Worm (Caenorhabditis elegans) whole organism, young adult: ENCODE results near the gene ugt-63.

ENCODE experiments used
- C17E4.6 ChIP-seq: fragments of 200-800 bp; sonication (Bioruptor generic); IDR thresholded peaks from 2 replicates; pipeline ENCODE4 v1.3.6; 2022; ENCODE audit warnings: missing genetic modification reagents, missing genetic modification characterization, missing compliant biosample characterization
- F23B12.7 ChIP-seq: sonication (generic microtip); optimal IDR thresholded peaks from 2 replicates; lab custom pipeline; 2017; ENCODE audit warnings: missing genetic modification characterization, mild to moderate bottlenecking, missing compliant biosample characterization, antibody characterized with exemption, moderate library complexity; ENCODE audit not compliant: insufficient read depth
- F55B11.4 ChIP-seq: sonication (generic microtip); optimal IDR thresholded peaks from 2 replicates; lab custom pipeline; 2016; ENCODE audit warnings: missing compliant biosample characterization, missing genetic modification characterization, borderline replicate concordance; ENCODE audit not compliant: insufficient read depth
- F57C9.4 ChIP-seq: sonication (generic microtip); optimal IDR thresholded peaks from 2 replicates; lab custom pipeline; 2017; ENCODE audit warnings: mild to moderate bottlenecking, missing genetic modification characterization, missing compliant biosample characterization
- K12H6.12 ChIP-seq: fragments of 200-800 bp; sonication (Bioruptor generic); optimal IDR thresholded peaks from 2 replicates; lab custom pipeline; 2018; ENCODE audit warnings: mild to moderate bottlenecking, missing genetic modification characterization, missing compliant biosample characterization
- T26A5.8 ChIP-seq: sonication (generic microtip); optimal IDR thresholded peaks from 2 replicates; lab custom pipeline; 2016; ENCODE audit warnings: missing genetic modification characterization, missing compliant biosample characterization
- Y53F4B.3 ChIP-seq: fragments of 200-800 bp; sonication (Bioruptor generic); IDR thresholded peaks from 2 replicates; pipeline ENCODE4 v1.3.6; 2022; ENCODE audit warnings: missing genetic modification reagents, missing genetic modification characterization, missing compliant biosample characterization
- ZK185.1 ChIP-seq: sonication (generic microtip); optimal IDR thresholded peaks from 2 replicates; lab custom pipeline; 2016; ENCODE audit warnings: mild to moderate bottlenecking, missing genetic modification characterization, missing compliant biosample characterization; ENCODE audit not compliant: poor library complexity, severe bottlenecking
- akir-1 ChIP-seq: fragments of 200-800 bp; sonication (Bioruptor generic); optimal IDR thresholded peaks from 2 replicates; lab custom pipeline; 2018; ENCODE audit warnings: mild to moderate bottlenecking, missing genetic modification characterization, moderate library complexity, missing compliant biosample characterization
- aptf-2 ChIP-seq: fragments of 200-800 bp; sonication (Bioruptor generic); conservative IDR thresholded peaks from 2 replicates; pipeline ENCODE4 v1.3.6; 2022; ENCODE audit warnings: missing genetic modification reagents, missing genetic modification characterization, missing compliant biosample characterization
- attf-5 ChIP-seq: fragments of 200-800 bp; sonication (Bioruptor generic); optimal IDR thresholded peaks from 2 replicates; lab custom pipeline; 2018; ENCODE audit warnings: mild to moderate bottlenecking, missing genetic modification characterization, missing compliant biosample characterization
- bed-1 ChIP-seq: fragments of 200-800 bp; sonication (Bioruptor generic); IDR thresholded peaks from 2 replicates; pipeline ENCODE4 v1.3.6; 2022; ENCODE audit warnings: missing genetic modification reagents, missing genetic modification characterization, missing compliant biosample characterization
- bed-2 ChIP-seq: fragments of 200-800 bp; sonication (Bioruptor generic); IDR thresholded peaks from 2 replicates; pipeline ENCODE4 v1.3.6; 2022; ENCODE audit warnings: missing genetic modification reagents, missing genetic modification characterization, missing compliant biosample characterization
- cebp-1 ChIP-seq, 2 experiments: fragments of 200-800 bp in 1 of 2; sonication (Bioruptor generic) in 1 of 2; sonication (generic microtip) in 1 of 2; IDR thresholded peaks in 1 of 2; optimal IDR thresholded peaks in 1 of 2; 2 replicates each; pipeline versions ENCODE4 v1.3.6 to Lab custom; 2017 to 2022; ENCODE audit warnings: missing compliant biosample characterization in 2 of 2, missing genetic modification characterization in 2 of 2, mild to moderate bottlenecking in 1 of 2, missing genetic modification reagents in 1 of 2, moderate library complexity in 1 of 2
- chd-7 ChIP-seq: sonication (generic microtip); optimal IDR thresholded peaks from 2 replicates; lab custom pipeline; 2016; ENCODE audit warnings: mild to moderate bottlenecking, missing genetic modification characterization, moderate library complexity, missing compliant biosample characterization
- dpff-1 ChIP-seq: sonication (generic microtip); optimal IDR thresholded peaks from 2 replicates; lab custom pipeline; 2017; ENCODE audit warnings: mild to moderate bottlenecking, missing genetic modification characterization, missing compliant biosample characterization
- egrh-3 ChIP-seq: fragments of 200-800 bp; sonication (Bioruptor generic); IDR thresholded peaks from 2 replicates; pipeline ENCODE4 v1.3.6; 2022; ENCODE audit warnings: missing genetic modification reagents, missing genetic modification characterization, missing compliant biosample characterization
- fkh-3 ChIP-seq: sonication (generic microtip); optimal IDR thresholded peaks from 2 replicates; lab custom pipeline; 2016; ENCODE audit warnings: mild to moderate bottlenecking, missing genetic modification characterization, missing compliant biosample characterization
- gei-17 ChIP-seq: fragments of 200-800 bp; sonication (Bioruptor generic); optimal IDR thresholded peaks from 2 replicates; lab custom pipeline; 2018; ENCODE audit warnings: mild to moderate bottlenecking, missing genetic modification characterization, missing compliant biosample characterization
- him-1 ChIP-seq: sonication (generic microtip); optimal IDR thresholded peaks from 2 replicates; lab custom pipeline; 2016; ENCODE audit warnings: missing genotype, missing genetic modification reagents, missing genetic modification characterization, missing compliant biosample characterization
- hmg-1.2 ChIP-seq: fragments of 200-800 bp; sonication (Bioruptor generic); IDR thresholded peaks from 2 replicates; pipeline ENCODE4 v1.3.6; 2022; ENCODE audit warnings: missing genetic modification reagents, missing genetic modification characterization, missing compliant biosample characterization
- lin-35 ChIP-seq, 3 experiments: fragments of 150-350 bp in 2 of 3; sonication (generic microtip) in 1 of 3; optimal IDR thresholded peaks; 2 replicates each; lab custom pipeline; 2014 to 2018; ENCODE audit warnings: missing biosample characterization in 3 of 3, missing genetic modification characterization in 3 of 3, missing genetic modification reagents in 3 of 3
- lin-40 ChIP-seq: sonication (generic microtip); optimal IDR thresholded peaks from 2 replicates; lab custom pipeline; 2016; ENCODE audit warnings: missing genetic modification characterization, mild to moderate bottlenecking, missing compliant biosample characterization, missing genotype, missing genetic modification reagents
- lin-54 ChIP-seq: fragments of 200-800 bp; sonication (Bioruptor generic); optimal IDR thresholded peaks from 2 replicates; lab custom pipeline; 2018; ENCODE audit warnings: mild to moderate bottlenecking, missing genetic modification characterization, missing compliant biosample characterization
- lir-1 ChIP-seq: fragments of 200-800 bp; sonication (Bioruptor generic); conservative IDR thresholded peaks from 2 replicates; pipeline ENCODE4 v1.3.6; 2022; ENCODE audit warnings: missing genetic modification reagents, missing genetic modification characterization, missing compliant biosample characterization
- lsy-27 ChIP-seq: sonication (generic microtip); optimal IDR thresholded peaks from 2 replicates; lab custom pipeline; 2017; ENCODE audit warnings: missing genetic modification characterization, mild to moderate bottlenecking, missing compliant biosample characterization, antibody characterized with exemption, missing genotype, borderline replicate concordance; ENCODE audit not compliant: insufficient read depth
- madf-6 ChIP-seq: fragments of 200-800 bp; sonication (Bioruptor generic); IDR thresholded peaks from 2 replicates; pipeline ENCODE4 v1.3.6; 2022; ENCODE audit warnings: missing genetic modification reagents, missing genetic modification characterization, missing compliant biosample characterization
- madf-8 ChIP-seq: fragments of 200-800 bp; sonication (Bioruptor generic); conservative IDR thresholded peaks from 2 replicates; pipeline ENCODE4 v1.3.6; 2022; ENCODE audit warnings: missing genetic modification reagents, missing genetic modification characterization, missing compliant biosample characterization
- mxl-1 ChIP-seq: sonication (generic microtip); optimal IDR thresholded peaks from 2 replicates; lab custom pipeline; 2016; ENCODE audit warnings: missing genetic modification characterization, missing compliant biosample characterization
- nhr-80 ChIP-seq: sonication (generic microtip); optimal IDR thresholded peaks from 2 replicates; lab custom pipeline; 2016; ENCODE audit warnings: missing genetic modification characterization, missing compliant biosample characterization
- rpc-1 ChIP-seq, 2 experiments: fragments of 150-350 bp in 1 of 2; sonication (generic microtip) in 1 of 2; optimal IDR thresholded peaks; 2 replicates each; lab custom pipeline; 2014 to 2018; ENCODE audit warnings: missing biosample characterization in 1 of 2, missing genetic modification characterization in 1 of 2, missing genetic modification reagents in 1 of 2, missing genotype in 1 of 2
- snpc-3.4 ChIP-seq: sonication (generic microtip); optimal IDR thresholded peaks from 2 replicates; lab custom pipeline; 2017; ENCODE audit warnings: missing genetic modification characterization, mild to moderate bottlenecking, missing compliant biosample characterization, antibody characterized with exemption, moderate library complexity, missing genotype, missing genetic modification reagents
- tbp1 ChIP-seq: fragments of 200-800 bp; sonication (Bioruptor generic); optimal IDR thresholded peaks from 2 replicates; lab custom pipeline; 2018; ENCODE audit warnings: mild to moderate bottlenecking, missing genetic modification characterization, missing compliant biosample characterization
- xnd-1 ChIP-seq: sonication (generic microtip); optimal IDR thresholded peaks from 2 replicates; lab custom pipeline; 2016; ENCODE audit warnings: missing genotype, missing genetic modification reagents, missing genetic modification characterization, missing compliant biosample characterization
- ztf-25 ChIP-seq: fragments of 200-800 bp; sonication (Bioruptor generic); IDR thresholded peaks from 2 replicates; pipeline ENCODE4 v1.3.6; 2022; ENCODE audit warnings: missing genetic modification reagents, missing genetic modification characterization, missing compliant biosample characterization
- ztf-28 ChIP-seq: fragments of 200-800 bp; sonication (Bioruptor generic); IDR thresholded peaks from 2 replicates; pipeline ENCODE4 v1.3.6; 2022; ENCODE audit warnings: missing genetic modification reagents, missing genetic modification characterization, missing compliant biosample characterization
- ztf-6 ChIP-seq: fragments of 200-800 bp; sonication (Bioruptor generic); IDR thresholded peaks from 2 replicates; pipeline ENCODE4 v1.3.6; 2022; ENCODE audit warnings: missing genetic modification reagents, missing genetic modification characterization, missing compliant biosample characterization

The ugt-63 gene

DNA sequence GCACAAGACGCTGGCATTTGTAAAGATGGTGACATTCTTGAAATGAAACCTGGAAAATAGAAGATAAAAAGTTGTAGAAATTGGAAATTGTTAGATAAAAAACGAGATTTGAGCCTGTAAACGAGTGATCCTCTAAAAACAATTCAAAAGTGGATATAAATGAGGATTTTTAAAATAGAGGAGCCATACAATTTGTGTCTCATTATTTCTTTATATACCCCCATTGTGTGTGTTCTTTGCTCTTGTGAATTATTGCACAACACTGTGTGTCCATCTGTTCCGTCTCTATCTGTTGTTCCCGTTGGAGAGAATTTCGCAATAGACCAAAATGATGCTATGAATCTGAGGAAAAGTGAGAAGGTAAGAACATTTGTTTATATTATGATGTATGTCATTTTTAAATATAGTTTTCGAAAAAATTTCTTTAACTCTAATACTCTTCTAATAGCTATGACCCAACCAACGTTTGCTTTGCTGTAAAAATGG lies 23.6 kb downstream of the ugt-63 start, which contains the start of gene Y58A7A.5:
TSS of gene Y58A7A.5 (minus strand) at position 51 of the 486 bp plus-strand sequence.
- TF ChIP-seq cebp-1 (GFP tag; IDR thresholded peaks at IDR 0.05; lab: Robert Waterston, UW) = peak; percentile 94
- peak; percentile 99 for TF ChIP-seq cebp-1 (tag; optimal IDR thresholded peaks at IDR 0.05; lab: Kevin White, UChicago)
- peak; percentile 16 for TF ChIP-seq attf-5
- no peak for TF ChIP-seq ztf-25 (GFP tag; lab: Robert Waterston, UW)
- TF ChIP-seq lir-1 (GFP tag; lab: Robert Waterston, UW) = no peak
- no peak for TF ChIP-seq tbp1 (GFP tag; lab: Kevin White, UChicago)
- no peak for TF ChIP-seq bed-1 (GFP tag; lab: Robert Waterston, UW)
- peak; percentile 9 for TF ChIP-seq nhr-80

DNA sequence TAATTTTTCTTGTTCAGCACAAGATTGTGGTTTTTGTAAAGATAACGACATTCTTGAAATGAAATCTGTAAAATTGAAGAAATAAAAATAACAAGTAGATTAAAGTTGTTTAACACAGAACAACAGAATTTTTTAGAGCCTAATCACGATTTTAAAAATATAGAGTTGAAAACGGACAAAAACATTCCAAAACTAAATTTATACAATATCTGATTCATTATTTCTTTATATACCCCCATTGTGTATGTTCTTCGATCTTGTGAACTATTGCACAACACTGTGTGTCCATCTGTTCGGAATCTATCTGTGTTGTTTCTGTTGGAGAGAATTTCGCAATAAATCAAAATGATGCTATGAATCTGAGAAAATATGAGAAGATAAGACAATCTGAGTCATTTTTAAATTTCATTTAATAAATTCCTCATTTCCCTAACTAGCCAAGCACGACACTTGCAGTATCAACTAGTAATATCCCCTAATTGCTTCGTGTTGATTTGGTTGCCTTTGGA lies 25.6 kb downstream of the ugt-63 start, which contains the start of gene Y58A7A.4:
TSS of gene Y58A7A.4 (minus strand) at position 51 of the 509 bp plus-strand sequence.
- TF ChIP-seq him-1 (tag; lab: Kevin White, UChicago) (no peak), ZK185.1 (tag; lab: Kevin White, UChicago) (no peak), cebp-1 (GFP tag; IDR thresholded peaks at IDR 0.05; lab: Robert Waterston, UW) (peak; percentile 68; the same call in 1 of the 2 replicates), cebp-1 (tag; optimal IDR thresholded peaks at IDR 0.05; lab: Kevin White, UChicago) (peak; percentile 90), rpc-1 (optimal IDR thresholded peaks at IDR 0.05; lab: Kevin White, UChicago) (no peak), rpc-1 (tag; optimal IDR thresholded peaks at IDR 0.05; lab: Kevin White, UChicago) (no peak), madf-6 (no peak), lsy-27 (tag; lab: Kevin White, UChicago) (no peak), ztf-28 (GFP tag; lab: Robert Waterston, UW) (no peak)
- TF ChIP-seq, all 124 proteins: peak for 1

DNA sequence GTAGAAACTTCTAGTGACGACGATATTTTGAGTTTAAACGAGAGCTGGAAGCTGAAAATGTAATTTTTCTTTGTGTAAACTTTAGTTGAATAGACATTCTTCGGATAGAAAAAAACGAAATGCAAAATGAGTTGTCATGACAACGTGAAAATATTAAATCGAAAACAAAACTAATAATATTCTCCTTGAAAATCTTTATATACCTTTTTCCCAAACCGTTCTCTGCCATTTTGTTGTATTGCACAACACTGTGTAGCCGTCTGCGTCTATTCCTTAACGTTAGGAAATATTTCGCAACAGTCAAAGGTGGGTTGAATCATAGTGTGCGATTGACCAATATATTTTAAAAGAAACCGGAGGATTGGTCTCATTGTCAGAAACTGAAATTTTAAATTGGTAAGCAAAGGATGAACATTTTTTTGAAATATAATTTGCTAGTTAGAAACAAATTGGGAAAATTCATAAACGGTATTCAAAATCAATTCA lies 29.7 kb downstream of the ugt-63 start, which contains the start of gene Y58A7A.3:
TSS of gene Y58A7A.3 (minus strand) at position 51 of the 486 bp plus-strand sequence.
- no peak for TF ChIP-seq xnd-1 (tag; lab: Kevin White, UChicago)
- no peak for TF ChIP-seq T26A5.8 (tag; lab: Kevin White, UChicago)
- TF ChIP-seq attf-5 = peak; percentile 88
- TF ChIP-seq K12H6.12 = peak; percentile 6
- peak; percentile 8 for TF ChIP-seq lin-40 (tag; lab: Kevin White, UChicago)
- TF ChIP-seq lin-54 = peak; percentile 12
- TF ChIP-seq madf-6 = no peak
- TF ChIP-seq dpff-1 (tag; lab: Kevin White, UChicago) = no peak
- TF ChIP-seq nhr-80 = peak; percentile 69
- peak; percentile 99 for TF ChIP-seq cebp-1 (GFP tag; IDR thresholded peaks at IDR 0.05; lab: Robert Waterston, UW)
- TF ChIP-seq cebp-1 (tag; optimal IDR thresholded peaks at IDR 0.05; lab: Kevin White, UChicago) = peak; percentile 99
- TF ChIP-seq madf-8 (GFP tag; lab: Robert Waterston, UW) = no peak
- TF ChIP-seq mxl-1 (tag; lab: Kevin White, UChicago) = no peak
- no peak for TF ChIP-seq F55B11.4 (tag; lab: Kevin White, UChicago)
- no peak for TF ChIP-seq aptf-2
- TF ChIP-seq lir-1 (GFP tag; lab: Robert Waterston, UW) = no peak
- TF ChIP-seq F57C9.4 = no peak
- TF ChIP-seq C17E4.6 = no peak
- TF ChIP-seq hmg-1.2 = peak; percentile 72; the same call in 1 of the 2 replicates
- TF ChIP-seq chd-7 (tag; lab: Kevin White, UChicago) = no peak

DNA sequence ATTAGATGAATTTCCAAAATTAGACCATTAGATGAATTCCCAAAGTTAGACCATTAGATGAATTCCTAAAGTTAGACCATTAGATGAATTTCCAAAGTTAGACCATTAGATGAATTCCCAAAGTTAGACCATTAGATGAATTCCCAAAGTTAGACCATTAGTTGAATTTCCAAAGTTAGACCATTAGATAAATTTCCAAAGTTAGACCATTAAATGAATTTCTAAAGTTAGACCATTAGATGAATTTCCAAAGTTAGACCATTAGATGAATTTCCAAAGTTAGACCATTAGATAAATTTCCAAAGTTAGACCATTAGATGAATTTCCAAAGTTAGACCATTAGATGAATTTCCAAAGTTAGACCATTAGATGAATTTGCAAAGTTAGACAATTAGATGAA lies 35.2 kb downstream of the ugt-63 start:
- TF ChIP-seq egrh-3 = peak; percentile 83
- TF ChIP-seq, all 124 proteins: peak for 1; not testable (repeated sequence) for 123

DNA sequence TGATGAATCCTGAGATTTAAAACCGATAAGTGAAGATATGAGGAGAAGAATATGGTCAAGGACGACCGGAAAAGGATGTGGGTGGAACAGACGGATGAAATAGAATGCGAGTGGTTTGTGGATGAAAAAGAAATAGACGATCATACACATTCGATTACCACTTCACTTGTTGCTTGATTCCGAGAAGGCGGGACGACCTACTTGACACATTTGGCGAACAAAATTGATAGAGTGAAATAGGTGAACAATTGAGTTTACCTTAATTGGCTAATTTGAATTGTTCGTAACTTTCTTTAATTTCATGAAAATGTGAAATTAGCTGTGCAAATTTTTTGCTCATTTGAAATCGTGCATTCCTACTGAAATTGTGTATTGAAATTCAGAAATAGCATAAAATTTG lies 38.5 kb downstream of the ugt-63 start, which contains the start of gene Y58A7A.2:
TSS of gene Y58A7A.2 (minus strand) at position 101 of the 400 bp plus-strand sequence.
- no peak for TF ChIP-seq akir-1 (GFP tag; lab: Kevin White, UChicago)
- no peak for TF ChIP-seq madf-6
- no peak for TF ChIP-seq ztf-6 (GFP tag; lab: Robert Waterston, UW)
- TF ChIP-seq lin-35 (GFP tag; optimal IDR thresholded peaks at IDR 0.05; lab: Kevin White, UChicago) = no peak
- no peak for TF ChIP-seq bed-2 (GFP tag; lab: Robert Waterston, UW)
- no peak for TF ChIP-seq madf-8 (GFP tag; lab: Robert Waterston, UW)
- no peak for TF ChIP-seq hmg-1.2
- no peak for TF ChIP-seq F23B12.7 (tag; lab: Kevin White, UChicago)
- no peak for TF ChIP-seq fkh-3 (tag; lab: Kevin White, UChicago)
- TF ChIP-seq gei-17 = no peak
- no peak for TF ChIP-seq Y53F4B.3
- TF ChIP-seq tbp1 (GFP tag; lab: Kevin White, UChicago) = no peak
- TF ChIP-seq snpc-3.4 (tag; lab: Kevin White, UChicago) = no peak
